Fruit fly (Drosophila melanogaster): Measurements from ENCODE around the gene TTLL3B.

Gene TTLL3B

dm6 chr2L:6717460-6717859 lies 15.2 kb upstream of the TTLL3B start, which contains the start of gene Aatf (continued):
- TF ChIP-seq CG3847 (GFP tag; IDR thresholded peaks at IDR 0.05) (peak; percentile 36; the same call in 1 of the 2 replicates), chm (GFP tag; IDR thresholded peaks at IDR 0.05) (no peak), CG11723 (GFP tag; optimal IDR thresholded peaks at IDR 0.05) (no peak), stwl (tag; optimal IDR thresholded peaks at IDR 0.05) (peak; percentile 55), CG9932 (GFP tag; IDR thresholded peaks at IDR 0.05) (no peak; the same call in 1 of the 2 replicates), sob (GFP tag; IDR thresholded peaks at IDR 0.05) (no peak), CG4360 (GFP tag; IDR thresholded peaks at IDR 0.05) (no peak), nmo (GFP tag; optimal IDR thresholded peaks at IDR 0.05) (peak; percentile 42), CG10431 (GFP tag; optimal IDR thresholded peaks at IDR 0.05) (no peak), cg (GFP tag; optimal IDR thresholded peaks at IDR 0.05) (no peak), CG3838 (GFP tag; optimal IDR thresholded peaks at IDR 0.05) (no peak), Fer2 (tag; optimal IDR thresholded peaks at IDR 0.05) (no peak), en (GFP tag; optimal IDR thresholded peaks at IDR 0.05) (no peak), Bgb (GFP tag; IDR thresholded peaks at IDR 0.05; ENCODE audit: partially characterized antibody) (peak; percentile 89), CG13296 (GFP tag; optimal IDR thresholded peaks at IDR 0.05) (no peak), bcd (GFP tag; optimal IDR thresholded peaks at IDR 0.05) (no peak), CG1832 (GFP tag; optimal IDR thresholded peaks at IDR 0.05) (no peak), Hmr (GFP tag; optimal IDR thresholded peaks at IDR 0.05) (no peak), Hr39 (optimal IDR thresholded peaks at IDR 0.05) (no peak), slp2 (GFP tag; optimal IDR thresholded peaks at IDR 0.05) (no peak), gsb-n (tag; optimal IDR thresholded peaks at IDR 0.05) (no peak), vvl (GFP tag; IDR thresholded peaks at IDR 0.05) (no peak), CG6765 (GFP tag; optimal IDR thresholded peaks at IDR 0.05) (no peak), az2 (GFP tag; optimal IDR thresholded peaks at IDR 0.05) (no peak), ERR (GFP tag; optimal IDR thresholded peaks at IDR 0.05) (no peak), CG12744 (GFP tag; optimal IDR thresholded peaks at IDR 0.05) (no peak), Lim3 (GFP tag; IDR thresholded peaks at IDR 0.05) (no peak), HLH4C (GFP tag; IDR thresholded peaks at IDR 0.05; ENCODE audit: partially characterized antibody) (peak; percentile 71), CG4328 (GFP tag; optimal IDR thresholded peaks at IDR 0.05) (no peak), E2f2 (GFP tag; IDR thresholded peaks at IDR 0.05) (peak; percentile 99), CG1602 (GFP tag; optimal IDR thresholded peaks at IDR 0.05) (no peak), unpg (GFP tag; optimal IDR thresholded peaks at IDR 0.05) (no peak), gem (tag; optimal IDR thresholded peaks at IDR 0.05) (no peak), sqz (GFP tag; optimal IDR thresholded peaks at IDR 0.05) (no peak), CG14050 (GFP tag; IDR thresholded peaks at IDR 0.05) (no peak), z (GFP tag; IDR thresholded peaks at IDR 0.05) (no peak), Opbp (GFP tag; IDR thresholded peaks at IDR 0.05; ENCODE audit: partially characterized antibody) (peak; percentile 82; the same call in 2 of the 3 replicates), CG17359 (tag; optimal IDR thresholded peaks at IDR 0.05) (no peak), Aef1 (GFP tag; IDR thresholded peaks at IDR 0.05) (no peak), CG30431 (GFP tag; optimal IDR thresholded peaks at IDR 0.05) (no peak), Neu2 (GFP tag; optimal IDR thresholded peaks at IDR 0.05; ENCODE audit: borderline replicate concordance) (no peak), Tbp (GFP tag; optimal IDR thresholded peaks at IDR 0.05) (no peak), tll (GFP tag; optimal IDR thresholded peaks at IDR 0.05) (no peak), CG12769 (tag; optimal IDR thresholded peaks at IDR 0.05) (no peak), Bteb2 (GFP tag; optimal IDR thresholded peaks at IDR 0.05) (peak; percentile 15), ewg (GFP tag; optimal IDR thresholded peaks at IDR 0.05) (no peak), dimm (GFP tag; IDR thresholded peaks at IDR 0.05) (no peak), Ravus (GFP tag; IDR thresholded peaks at IDR 0.05) (no peak), CG17328 (GFP tag; IDR thresholded peaks at IDR 0.05) (no peak), CG9609 (GFP tag; optimal IDR thresholded peaks at IDR 0.05) (no peak), CG10543 (GFP tag; optimal IDR thresholded peaks at IDR 0.05) (no peak)
